Worm (Caenorhabditis elegans): ENCODE results near the gene fbxa-224.

ce11 chrII:7537603-7538230, 10.2 kb downstream of the fbxa-224 start, which contains the start of gene nfi-1:
- no peak for TF ChIP-seq dao-5 (tag; optimal IDR thresholded peaks at IDR 0.05)
- TF ChIP-seq W03F9.2 (tag; optimal IDR thresholded peaks at IDR 0.05), result no peak

All from whole organism, L4/young adult.